Worm (Caenorhabditis elegans) whole organism, young adult: ENCODE results near the gene Y82E9BR.10.

Experiments used
- ccch-3 ChIP-seq: fragments of 200-800 bp; sonication (Bioruptor generic); optimal IDR thresholded peaks from 2 replicates; lab custom pipeline; 2018; ENCODE audit warnings: mild to moderate bottlenecking, missing genetic modification characterization, missing compliant biosample characterization
- ets-4 ChIP-seq: fragments of 200-800 bp; sonication (Bioruptor generic); optimal IDR thresholded peaks from 2 replicates; lab custom pipeline; 2018; ENCODE audit warnings: mild to moderate bottlenecking, missing genetic modification characterization, missing compliant biosample characterization
- lag-1 ChIP-seq: fragments of 200-800 bp; sonication (Bioruptor generic); IDR thresholded peaks from 2 replicates; pipeline ENCODE4 v1.3.6; 2022; ENCODE audit warnings: missing genetic modification reagents, missing genetic modification characterization, missing compliant biosample characterization
- snpc-4 ChIP-seq, 5 experiments: fragments of 150-350 bp in 1 of 5; sonication (generic microtip) in 4 of 5; optimal IDR thresholded peaks; 2 replicates each; lab custom pipeline; 2014 to 2018; ENCODE audit warnings: missing genetic modification characterization in 5 of 5, missing biosample characterization in 3 of 5, antibody characterized with exemption in 2 of 5, mild to moderate bottlenecking in 2 of 5, missing compliant biosample characterization in 2 of 5, missing genotype in 2 of 5, moderate library complexity in 2 of 5, missing genetic modification reagents in 1 of 5

DNA sequence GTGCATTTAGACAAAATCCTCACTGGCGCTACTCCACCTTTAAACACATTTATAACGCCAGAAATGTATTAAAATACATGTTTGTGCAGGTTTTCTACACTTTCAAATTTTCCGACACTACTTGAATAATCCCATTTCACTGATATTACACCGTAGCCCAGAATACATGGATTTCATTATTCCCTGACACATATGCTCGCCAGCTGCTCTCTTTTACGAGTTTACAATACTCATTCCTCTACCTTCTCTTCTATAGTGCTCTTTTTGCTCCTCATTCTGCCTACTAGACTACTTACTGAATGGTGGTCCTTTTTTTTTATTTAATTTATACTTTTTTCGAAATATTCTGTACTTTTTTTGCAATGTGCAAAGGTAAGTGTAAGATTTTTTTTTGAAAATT is 2.8 kb downstream of the Y82E9BR.10 start:
- TF ChIP-seq ccch-3 (GFP tag; lab: Kevin White, UChicago) (no peak), ets-4 (no peak), snpc-4 (GFP tag; optimal IDR thresholded peaks at IDR 0.05; lab: Kevin White, UChicago) (no peak), snpc-4 (tag; optimal IDR thresholded peaks at IDR 0.05; lab: Kevin White, UChicago) (no peak), lag-1 (GFP tag; lab: Robert Waterston, UW) (no peak)
